Worm (Caenorhabditis elegans): ENCODE results near the gene T05A7.1.

ce11 chrII:4706359-4706871, 28.4 kb downstream of the T05A7.1 start, which contains the start of the genes F10G7.9 and tsn-1:
- TF ChIP-seq lin-32 (GFP tag; optimal IDR thresholded peaks at IDR 0.05) = no peak
- no peak for TF ChIP-seq tbx-8 (GFP tag; optimal IDR thresholded peaks at IDR 0.05)
- no peak for TF ChIP-seq nhr-237 (tag; optimal IDR thresholded peaks at IDR 0.05)
- no peak for TF ChIP-seq ztf-11 (tag; optimal IDR thresholded peaks at IDR 0.05)
- no peak for TF ChIP-seq nhr-76 (tag; optimal IDR thresholded peaks at IDR 0.05)
- no peak for TF ChIP-seq sptf-1 (tag; optimal IDR thresholded peaks at IDR 0.05)
- TF ChIP-seq lin-13 (tag; optimal IDR thresholded peaks at IDR 0.05) = peak; percentile 20
- TF ChIP-seq mab-5 (tag; optimal IDR thresholded peaks at IDR 0.05) = no peak
